Fruit fly (Drosophila melanogaster): ENCODE data around the gene CG42726.

dm6 chr3R:15319912-15320746 is 27.7 kb upstream of the CG42726 start, which contains the start of the genes CG6276 and CG44040:
- TF ChIP-seq CG11762 (GFP tag; optimal IDR thresholded peaks at IDR 0.05; ENCODE audit: insufficient read depth) (peak; percentile 16), CG31627 (GFP tag; optimal IDR thresholded peaks at IDR 0.05) (peak; percentile 57), esn (GFP tag; optimal IDR thresholded peaks at IDR 0.05) (peak; percentile 76), CG8119 (GFP tag; IDR thresholded peaks at IDR 0.05) (peak; percentile 37; the same call in 1 of the 3 replicates), Lpt (GFP tag; optimal IDR thresholded peaks at IDR 0.05) (peak; percentile 2)

Data from whole organism, prepupa.